Worm (Caenorhabditis elegans): ENCODE data around the gene rml-1.
A peak's percentile ranks its signal among the peaks of the same experiment; 100 is the strongest.

Gene rml-1

DNA sequence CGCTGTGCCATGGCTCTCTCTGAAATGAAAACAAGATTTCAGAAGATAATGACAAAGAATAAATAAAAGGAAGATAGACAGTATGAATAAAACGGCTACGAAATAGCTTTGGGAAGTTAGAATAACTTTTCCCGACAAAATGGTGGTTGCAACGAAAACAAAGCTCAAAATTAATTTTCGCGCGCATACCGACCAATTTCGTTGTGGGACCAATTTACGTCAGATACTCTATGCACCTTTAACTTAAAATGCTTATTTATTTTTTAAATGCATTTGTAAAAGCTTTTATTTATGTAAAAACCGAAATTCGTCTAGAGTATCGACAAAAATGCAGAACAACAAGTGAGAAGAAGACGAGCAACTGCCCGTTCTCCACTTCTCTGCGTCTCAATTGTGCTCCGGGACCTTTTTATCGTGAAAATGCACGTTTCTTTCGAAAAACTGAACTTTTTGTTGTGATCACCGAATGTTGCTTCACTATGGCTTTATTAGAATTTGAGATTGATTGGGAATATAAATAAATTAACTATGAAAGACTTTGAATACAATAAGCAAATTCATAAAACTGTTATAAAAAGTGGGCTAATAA lies at the start of gene rml-1:
Gene rml-1 (minus strand): TSS at position 19 of the 589 bp plus-strand sequence.
- TF ChIP-seq nhr-76 (tag; optimal IDR thresholded peaks at IDR 0.05) (no peak), egl-27 (tag; optimal IDR thresholded peaks at IDR 0.05) (no peak), nhr-237 (tag; optimal IDR thresholded peaks at IDR 0.05) (no peak), efl-1 (optimal IDR thresholded peaks at IDR 0.05) (peak; percentile 18 to 45), efl-1 (GFP tag; optimal IDR thresholded peaks at IDR 0.05 in 1 of 2) (peak in 1 of 2 experiments; percentile 54), lsy-2 (tag; optimal IDR thresholded peaks at IDR 0.05) (no peak), unc-130 (tag; optimal IDR thresholded peaks at IDR 0.05) (no peak), mef-2 (tag; optimal IDR thresholded peaks at IDR 0.05) (no peak), fkh-10 (GFP tag; optimal IDR thresholded peaks at IDR 0.05) (no peak), F16B12.6 (tag; optimal IDR thresholded peaks at IDR 0.05) (no peak), dpl-1 (GFP tag; optimal IDR thresholded peaks at IDR 0.05) (peak in 2 of 3 experiments; percentile 0 to 58), dsc-1 (tag; optimal IDR thresholded peaks at IDR 0.05) (no peak), zip-4 (GFP tag; optimal IDR thresholded peaks at IDR 0.05) (no peak), ztf-11 (tag; optimal IDR thresholded peaks at IDR 0.05) (no peak), nhr-19 (GFP tag; conservative IDR thresholded peaks at IDR 0.05) (no peak), skn-1 (tag; optimal IDR thresholded peaks at IDR 0.05) (no peak), sox-4 (tag; optimal IDR thresholded peaks at IDR 0.05) (no peak), lin-13 (GFP tag; optimal IDR thresholded peaks at IDR 0.05) (no peak), ceh-82 (tag; optimal IDR thresholded peaks at IDR 0.05) (no peak), pqm-1 (tag; optimal IDR thresholded peaks at IDR 0.05) (no peak), jun-1 (tag; optimal IDR thresholded peaks at IDR 0.05) (no peak), lin-39 (tag; optimal IDR thresholded peaks at IDR 0.05) (no peak), snu-23 (GFP tag; optimal IDR thresholded peaks at IDR 0.05) (no peak), zag-1 (tag; optimal IDR thresholded peaks at IDR 0.05) (no peak), pax-3 (tag; optimal IDR thresholded peaks at IDR 0.05) (no peak), lin-14 (GFP tag; optimal IDR thresholded peaks at IDR 0.05) (peak; percentile 26), mdl-1 (tag; optimal IDR thresholded peaks at IDR 0.05) (no peak), sup-37 (GFP tag; optimal IDR thresholded peaks at IDR 0.05) (no peak), lin-35 (GFP tag; optimal IDR thresholded peaks at IDR 0.05) (peak in 1 of 2 experiments; percentile 20), nhr-71 (tag; optimal IDR thresholded peaks at IDR 0.05) (no peak), unc-62 (GFP tag; optimal IDR thresholded peaks at IDR 0.05) (no peak)

DNA sequence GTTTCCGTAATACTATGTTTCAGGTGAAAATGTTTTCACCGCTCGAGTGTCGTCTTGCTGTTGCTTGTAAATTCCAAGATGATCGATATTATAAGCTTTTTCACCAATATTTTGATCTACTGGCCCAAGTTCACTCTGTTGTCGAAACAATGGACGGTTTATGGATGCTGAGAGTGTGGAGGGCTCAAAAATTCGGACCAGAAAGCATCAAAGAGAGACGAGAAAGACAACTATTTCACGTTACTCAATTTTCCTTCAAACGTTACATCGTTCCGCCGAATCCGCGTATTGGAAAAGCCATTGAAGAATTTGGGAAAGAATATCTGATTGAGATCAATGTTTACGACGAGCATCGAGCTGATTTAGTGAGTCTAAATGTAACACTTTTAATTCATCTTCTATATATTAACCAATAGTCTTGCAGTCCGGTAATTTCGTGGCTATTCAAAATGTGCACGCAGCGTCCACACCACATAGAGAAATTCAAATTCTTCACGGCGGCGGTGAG lies 12.4 kb upstream of the rml-1 start, which contains the start of gene pot-3:
Gene pot-3 (plus strand): TSS at position 17 of the 508 bp plus-strand sequence.
- no peak for TF ChIP-seq nhr-19 (GFP tag; conservative IDR thresholded peaks at IDR 0.05)
- TF ChIP-seq efl-1 (optimal IDR thresholded peaks at IDR 0.05), result no peak
- peak in 1 of 2 experiments; percentile 93 for TF ChIP-seq efl-1 (GFP tag; optimal IDR thresholded peaks at IDR 0.05 in 1 of 2)
- peak; percentile 15 for TF ChIP-seq pax-3 (tag; optimal IDR thresholded peaks at IDR 0.05)
- peak in 1 of 2 experiments; percentile 2 for TF ChIP-seq lin-35 (GFP tag; optimal IDR thresholded peaks at IDR 0.05)
- TF ChIP-seq nhr-12 (tag; optimal IDR thresholded peaks at IDR 0.05), result no peak
- no peak for TF ChIP-seq pag-3 (tag; optimal IDR thresholded peaks at IDR 0.05; ENCODE audit: borderline replicate concordance, insufficient read depth)
- TF ChIP-seq lin-13 (GFP tag; optimal IDR thresholded peaks at IDR 0.05), result no peak
- TF ChIP-seq C16A3.4 (tag; optimal IDR thresholded peaks at IDR 0.05), result no peak
- TF ChIP-seq efl-3 (GFP tag; optimal IDR thresholded peaks at IDR 0.05), result peak; percentile 67
- TF ChIP-seq nhr-71 (tag; optimal IDR thresholded peaks at IDR 0.05), result no peak
- TF ChIP-seq elt-3 (tag; optimal IDR thresholded peaks at IDR 0.05), result peak in 1 of 6 experiments; percentile 40

DNA sequence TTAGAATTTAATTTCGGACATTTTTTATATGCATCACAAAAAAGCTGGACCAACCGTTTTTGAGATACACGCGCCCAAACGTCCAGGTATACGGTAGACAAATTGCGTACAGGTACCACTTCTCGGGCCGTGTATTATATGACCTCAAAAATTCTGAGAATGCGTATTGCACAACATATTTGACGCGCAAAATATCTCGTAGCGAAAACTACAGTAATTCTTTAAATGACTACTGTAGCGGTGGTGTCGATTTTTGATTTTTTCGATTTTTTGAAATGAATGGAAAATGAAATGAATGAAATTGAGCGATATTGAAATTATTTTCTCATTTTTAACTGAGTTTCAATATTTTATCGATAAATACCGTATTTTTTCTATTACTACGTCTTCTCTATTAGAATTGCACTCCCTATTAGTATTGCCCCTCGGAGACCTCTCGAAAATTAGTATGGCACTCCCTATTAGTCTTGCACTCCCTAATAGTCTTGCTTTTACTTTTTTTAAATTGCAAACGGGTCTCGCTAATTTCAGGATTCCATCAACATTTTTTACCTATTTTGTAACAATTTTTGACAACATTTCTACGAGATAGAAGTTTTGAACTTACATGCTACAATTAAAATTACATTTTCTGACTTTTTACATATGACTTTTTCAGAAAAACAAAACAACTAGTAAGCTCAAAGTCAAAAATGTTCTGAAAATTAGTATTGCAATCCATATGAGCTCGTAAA lies 11.6 kb upstream of the rml-1 start:
- TF ChIP-seq lir-3 (tag; optimal IDR thresholded peaks at IDR 0.05; ENCODE audit: poor library complexity) (peak; percentile 31), hlh-4 (tag; optimal IDR thresholded peaks at IDR 0.05) (peak; percentile 24), efl-3 (GFP tag; optimal IDR thresholded peaks at IDR 0.05) (peak; percentile 17), pag-3 (tag; optimal IDR thresholded peaks at IDR 0.05; ENCODE audit: borderline replicate concordance, insufficient read depth) (no peak)
